Worm (Caenorhabditis elegans): ENCODE results near the gene F46F5.1.

DNA sequence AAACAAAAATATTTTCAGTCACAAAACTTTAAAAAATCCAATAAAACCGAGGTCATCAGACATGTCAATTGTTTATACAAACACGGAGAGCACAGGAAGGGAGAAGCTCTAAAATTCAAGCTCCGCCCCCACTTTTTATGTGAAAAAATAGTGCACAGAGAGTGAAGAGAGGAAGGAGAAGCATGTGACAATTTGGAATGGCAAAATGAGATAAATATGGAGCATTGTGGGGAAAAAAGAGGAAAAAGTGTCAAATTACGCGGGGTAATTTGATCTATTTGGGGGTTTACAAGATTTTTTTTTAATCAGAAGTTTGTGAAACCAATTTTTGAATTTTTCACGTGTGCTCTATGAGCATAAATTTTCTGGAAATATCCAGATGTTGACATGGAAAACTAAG is 28.8 kb downstream of the F46F5.1 start:
- TF ChIP-seq nhr-237 (tag; optimal IDR thresholded peaks at IDR 0.05) (no peak), pha-4 (tag; optimal IDR thresholded peaks at IDR 0.05) (no peak), M03D4.4 (tag; optimal IDR thresholded peaks at IDR 0.05) (no peak), snpc-4 (tag; optimal IDR thresholded peaks at IDR 0.05) (no peak), unc-120 (tag; optimal IDR thresholded peaks at IDR 0.05; ENCODE audit: poor library complexity, severe bottlenecking) (no peak), lsy-2 (tag; optimal IDR thresholded peaks at IDR 0.05) (no peak), nhr-28 (tag; optimal IDR thresholded peaks at IDR 0.05) (no peak)

All from whole organism, mixed stage, embryonic.